Fruit fly (Drosophila melanogaster): ENCODE measurements around the gene Sfp93F.
A peak's percentile ranks its signal among the peaks of the same experiment; 100 is the strongest.

Gene Sfp93F

DNA sequence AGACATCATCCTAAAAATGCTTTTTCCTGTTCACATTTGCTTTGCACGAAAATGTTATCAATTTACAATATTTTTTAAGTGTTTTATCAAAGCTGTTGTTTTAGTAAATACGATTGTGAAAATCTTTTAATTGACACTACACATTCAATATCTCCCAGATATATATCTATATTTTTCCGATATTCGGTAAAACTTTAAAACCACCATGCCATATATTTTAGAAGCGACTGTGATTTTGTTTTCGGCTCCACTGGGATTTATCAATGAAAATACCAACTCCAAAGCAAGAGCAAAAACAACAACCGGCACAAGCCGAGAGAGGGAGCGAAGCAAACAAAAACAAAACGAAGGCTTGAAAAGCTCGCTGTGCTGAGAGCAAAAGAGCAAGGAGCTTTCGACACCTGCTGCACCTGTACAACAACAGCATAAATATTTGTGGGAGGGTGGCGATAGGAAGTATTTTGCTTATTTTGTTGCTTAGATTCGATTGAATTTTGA lies 16.1 kb downstream of the Sfp93F start (continued):
- peak; percentile 51 for TF ChIP-seq CG1621 (tag; optimal IDR thresholded peaks at IDR 0.05)
- TF ChIP-seq svp (GFP tag) = peak; percentile 96
- peak; percentile 75 for TF ChIP-seq CG6792 (GFP tag; optimal IDR thresholded peaks at IDR 0.05)
- TF ChIP-seq CG8119 (GFP tag; IDR thresholded peaks at IDR 0.05) = peak; percentile 87
- TF ChIP-seq Hr39 (GFP tag; optimal IDR thresholded peaks at IDR 0.05) = peak; percentile 83
- peak; percentile 84 for TF ChIP-seq CG3919 (GFP tag; optimal IDR thresholded peaks at IDR 0.05)
- TF ChIP-seq esn (GFP tag; optimal IDR thresholded peaks at IDR 0.05) = peak; percentile 92
- peak; percentile 80 for TF ChIP-seq pdm3 (GFP tag; optimal IDR thresholded peaks at IDR 0.05)
- TF ChIP-seq CG6163 (GFP tag; IDR thresholded peaks at IDR 0.05) = peak; percentile 83
- TF ChIP-seq Eip93F (GFP tag; optimal IDR thresholded peaks at IDR 0.05) = no peak
- peak; percentile 86 for TF ChIP-seq Sox102F (GFP tag; optimal IDR thresholded peaks at IDR 0.05)
- TF ChIP-seq Gug (GFP tag; IDR thresholded peaks at IDR 0.05) = peak; percentile 70
- peak; percentile 68 for TF ChIP-seq vri (GFP tag; optimal IDR thresholded peaks at IDR 0.05)
- peak; percentile 79 for TF ChIP-seq CG3032 (tag; optimal IDR thresholded peaks at IDR 0.05)
- no peak for TF ChIP-seq Hr38 (GFP tag; optimal IDR thresholded peaks at IDR 0.05)
- peak; percentile 42 for TF ChIP-seq CG6854 (GFP tag; optimal IDR thresholded peaks at IDR 0.05)
- TF ChIP-seq CG15336 (GFP tag; IDR thresholded peaks at IDR 0.05) = peak; percentile 89
- TF ChIP-seq fd59A (GFP tag; optimal IDR thresholded peaks at IDR 0.05) = peak; percentile 68

DNA sequence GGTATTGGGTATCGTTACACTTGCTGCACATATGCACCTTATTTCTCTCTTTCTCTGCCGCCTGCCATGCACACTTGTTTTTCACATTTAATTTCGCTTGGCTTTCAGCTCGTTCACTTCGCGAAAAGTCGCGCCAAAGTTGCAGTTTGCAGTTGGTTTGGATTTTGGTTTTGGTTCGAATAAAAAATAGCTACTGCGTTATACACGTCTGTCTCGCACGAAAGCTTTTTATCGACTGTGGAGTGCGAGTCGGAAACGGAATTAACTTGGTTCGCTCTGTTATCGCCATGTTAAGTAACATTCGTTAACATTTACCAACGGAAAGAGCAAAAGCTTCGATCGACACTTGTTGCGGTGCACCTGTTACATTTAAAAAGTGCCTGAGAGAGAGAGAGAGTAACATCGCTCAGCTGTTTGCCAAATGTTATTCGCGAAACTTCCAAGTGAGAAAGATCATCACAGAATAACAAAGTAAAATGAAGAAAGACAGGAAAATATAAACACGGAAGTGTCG lies 16.6 kb downstream of the Sfp93F start, which contains the start of gene CG31176:
Gene CG31176, minus strand, starts transcription at position 241 of the 514 bp plus-strand sequence.
- TF ChIP-seq Ets21C (GFP tag; optimal IDR thresholded peaks at IDR 0.05) (no peak), Lpt (GFP tag; optimal IDR thresholded peaks at IDR 0.05) (no peak), CG11762 (GFP tag; optimal IDR thresholded peaks at IDR 0.05; ENCODE audit: insufficient read depth) (no peak), Ets96B (tag; optimal IDR thresholded peaks at IDR 0.05) (no peak), cyc (GFP tag; optimal IDR thresholded peaks at IDR 0.05) (no peak), fd85E (GFP tag; optimal IDR thresholded peaks at IDR 0.05) (no peak), salr (GFP tag; optimal IDR thresholded peaks at IDR 0.05) (no peak), CG10631 (GFP tag; optimal IDR thresholded peaks at IDR 0.05) (no peak)

- TF ChIP-seq CG32006 (GFP tag; optimal IDR thresholded peaks at IDR 0.05) (peak; percentile 58), CG6163 (GFP tag; IDR thresholded peaks at IDR 0.05) (peak; percentile 67; the same call in 2 of the 3 replicates), Ets21C (GFP tag; optimal IDR thresholded peaks at IDR 0.05) (no peak), CG15336 (GFP tag; IDR thresholded peaks at IDR 0.05) (peak; percentile 63), CG9139 (GFP tag; optimal IDR thresholded peaks at IDR 0.05) (no peak), dac (GFP tag; optimal IDR thresholded peaks at IDR 0.05) (peak; percentile 31), Blimp-1 (GFP tag; optimal IDR thresholded peaks at IDR 0.05) (peak; percentile 87), CG6854 (GFP tag; optimal IDR thresholded peaks at IDR 0.05) (peak; percentile 91), fd59A (GFP tag; optimal IDR thresholded peaks at IDR 0.05) (no peak), Hr38 (GFP tag; optimal IDR thresholded peaks at IDR 0.05) (no peak), Hr4 (GFP tag; optimal IDR thresholded peaks at IDR 0.05) (peak; percentile 5), svp (GFP tag) (peak; percentile 29), dsx (GFP tag; optimal IDR thresholded peaks at IDR 0.05; ENCODE audit: poor library complexity, severe bottlenecking) (no peak), achi (GFP tag; optimal IDR thresholded peaks at IDR 0.05) (peak; percentile 17), Gug (GFP tag; IDR thresholded peaks at IDR 0.05) (no peak), lz (GFP tag; optimal IDR thresholded peaks at IDR 0.05) (no peak), CG16779 (tag; optimal IDR thresholded peaks at IDR 0.05) (peak; percentile 24), CG6276 (GFP tag; optimal IDR thresholded peaks at IDR 0.05) (peak; percentile 66), Met (GFP tag; optimal IDR thresholded peaks at IDR 0.05) (peak; percentile 29), CG8119 (GFP tag; IDR thresholded peaks at IDR 0.05) (peak; percentile 86), CG6792 (GFP tag; optimal IDR thresholded peaks at IDR 0.05) (peak; percentile 30), ss (GFP tag; optimal IDR thresholded peaks at IDR 0.05) (no peak), CG11762 (GFP tag; optimal IDR thresholded peaks at IDR 0.05; ENCODE audit: insufficient read depth) (no peak), Eip78C (GFP tag) (peak; percentile 55), fd85E (GFP tag; optimal IDR thresholded peaks at IDR 0.05) (no peak), Sox102F (GFP tag; optimal IDR thresholded peaks at IDR 0.05) (peak; percentile 60), net (GFP tag; optimal IDR thresholded peaks at IDR 0.05) (peak; percentile 20), salr (GFP tag; optimal IDR thresholded peaks at IDR 0.05) (peak in 1 of 2 experiments; percentile 2), eg (GFP tag; IDR thresholded peaks at IDR 0.05) (peak; percentile 80)
Measured at dm6 chr3R:21704439-21704838, 31.7 kb downstream of the Sfp93F start.
